Fruit fly (Drosophila melanogaster): Measurements from ENCODE around the gene Pburs.
A peak's percentile ranks its signal among the peaks of the same experiment; 100 is the strongest.

Pburs gene

dm6 chr2L:14417231-14417630, at the start of gene Pburs:
TSS of gene Pburs (minus strand) at chr2L:14417331.
- TF ChIP-seq CG6175 (GFP tag; IDR thresholded peaks at IDR 0.05) (no peak), Ets65A (GFP tag) (peak; percentile 60), Med (GFP tag) (peak; percentile 17), knrl (GFP tag; IDR thresholded peaks at IDR 0.05; ENCODE audit: partially characterized antibody) (no peak)

dm6 chr2L:14464974-14465373, 47.8 kb upstream of the Pburs start:
- TF ChIP-seq tio (GFP tag; optimal IDR thresholded peaks at IDR 0.05) (peak; percentile 10), CG4707 (GFP tag; optimal IDR thresholded peaks at IDR 0.05) (peak; percentile 51), Stat92E (GFP tag; optimal IDR thresholded peaks at IDR 0.05) (peak in 1 of 3 experiments; percentile 53), Bgb (GFP tag; IDR thresholded peaks at IDR 0.05; ENCODE audit: partially characterized antibody) (no peak), CG15696 (tag; optimal IDR thresholded peaks at IDR 0.05) (peak; percentile 4), Doc3 (GFP tag; IDR thresholded peaks at IDR 0.05; ENCODE audit: partially characterized antibody) (no peak), vvl (GFP tag; IDR thresholded peaks at IDR 0.05) (0 out of 2 replicates have a peak, but pooled peaks have one; percentile 21), gem (tag; optimal IDR thresholded peaks at IDR 0.05) (peak; percentile 1), CG3847 (GFP tag; IDR thresholded peaks at IDR 0.05) (no peak), tgo (GFP tag; IDR thresholded peaks at IDR 0.05) (0 out of 3 replicates have a peak, but pooled peaks have one; percentile 15), Sox102F (GFP tag; optimal IDR thresholded peaks at IDR 0.05) (peak; percentile 6), eve (GFP tag; optimal IDR thresholded peaks at IDR 0.05) (peak in 1 of 2 experiments; percentile 46), pan (optimal IDR thresholded peaks at IDR 0.05) (no peak), pan (GFP tag; optimal IDR thresholded peaks at IDR 0.05 in 1 of 2, IDR thresholded peaks at IDR 0.05 in 1 of 2) (peak in 1 of 2 experiments; percentile 16)

- TF ChIP-seq odd (GFP tag; optimal IDR thresholded peaks at IDR 0.05), result no peak
- no peak for TF ChIP-seq klu (GFP tag; IDR thresholded peaks at IDR 0.05)
- peak; percentile 40 for TF ChIP-seq Ets65A (GFP tag)
- TF ChIP-seq oc (tag; optimal IDR thresholded peaks at IDR 0.05), result peak; percentile 80
- TF ChIP-seq zen (tag; optimal IDR thresholded peaks at IDR 0.05), result peak; percentile 52
- peak; percentile 61 for TF ChIP-seq pros (GFP tag; optimal IDR thresholded peaks at IDR 0.05)
- no peak for TF ChIP-seq Sry-δ (GFP tag; optimal IDR thresholded peaks at IDR 0.05)
- peak; percentile 6 for TF ChIP-seq kni (GFP tag; optimal IDR thresholded peaks at IDR 0.05)
Observed at dm6 chr2L:14464328-14464727, 47.2 kb upstream of the Pburs start.

- peak; percentile 73 for TF ChIP-seq CG7556 (GFP tag; optimal IDR thresholded peaks at IDR 0.05)
- TF ChIP-seq CG14667 (GFP tag; IDR thresholded peaks at IDR 0.05), result peak; percentile 53; the same call in 1 of the 2 replicates
- no peak for TF ChIP-seq CG15479 (GFP tag; optimal IDR thresholded peaks at IDR 0.05)
- peak; percentile 82 for TF ChIP-seq Sox102F (GFP tag; optimal IDR thresholded peaks at IDR 0.05)
- no peak for TF ChIP-seq CG32767 (GFP tag; IDR thresholded peaks at IDR 0.05)
- TF ChIP-seq CG5180 (GFP tag; optimal IDR thresholded peaks at IDR 0.05), result peak; percentile 75
- TF ChIP-seq CG4820 (GFP tag; optimal IDR thresholded peaks at IDR 0.05), result peak; percentile 59
- peak; percentile 80 for TF ChIP-seq CG7839 (tag; optimal IDR thresholded peaks at IDR 0.05)
- peak; percentile 78 for TF ChIP-seq CG33557 (GFP tag; optimal IDR thresholded peaks at IDR 0.05)
- no peak for TF ChIP-seq knrl (GFP tag; IDR thresholded peaks at IDR 0.05; ENCODE audit: partially characterized antibody)
- peak; percentile 28 for TF ChIP-seq BtbVII (GFP tag; optimal IDR thresholded peaks at IDR 0.05)
- TF ChIP-seq ash1 (GFP tag; optimal IDR thresholded peaks at IDR 0.05), result no peak
- no peak for TF ChIP-seq Poxn (GFP tag; IDR thresholded peaks at IDR 0.05)
- peak; percentile 76 for TF ChIP-seq CG11695 (GFP tag; IDR thresholded peaks at IDR 0.05)
- peak; percentile 37 for TF ChIP-seq CG10147 (GFP tag; optimal IDR thresholded peaks at IDR 0.05)
- TF ChIP-seq E2f2 (GFP tag; IDR thresholded peaks at IDR 0.05), result peak; percentile 40; the same call in 1 of the 2 replicates
- peak; percentile 27; the same call in 1 of the 2 replicates for TF ChIP-seq ttk (GFP tag; IDR thresholded peaks at IDR 0.05)
- TF ChIP-seq Xbp1 (GFP tag; optimal IDR thresholded peaks at IDR 0.05), result peak; percentile 46
- TF ChIP-seq croc (GFP tag; conservative IDR thresholded peaks at IDR 0.05), result peak; percentile 83
- TF ChIP-seq CG31388 (GFP tag; optimal IDR thresholded peaks at IDR 0.05), result no peak
- TF ChIP-seq CG15011 (GFP tag; optimal IDR thresholded peaks at IDR 0.05), result peak; percentile 54
Observed at dm6 chr2L:14462644-14463394, 45.7 kb upstream of the Pburs start.
